Fruit fly (Drosophila melanogaster) whole organism, embryonic: ENCODE results near the gene CG32243.

Source experiments
- Abd-B ChIP-seq: fragments of 200-800 bp; sonication (Bioruptor generic); optimal IDR thresholded peaks from 2 replicates; lab custom pipeline; 2018; ENCODE audit warnings: missing biosample characterization, mild to moderate bottlenecking, missing genetic modification characterization, moderate library complexity
- CG10462 ChIP-seq: fragments of 200-800 bp; sonication (Bioruptor generic); optimal IDR thresholded peaks from 2 replicates; lab custom pipeline; 2016; ENCODE audit warnings: missing biosample characterization, missing genetic modification characterization
- CG11247 ChIP-seq: fragments of 200-800 bp; sonication (Bioruptor generic); IDR thresholded peaks from 2 replicates; pipeline ENCODE4 v1.3.6; 2022; ENCODE audit warnings: missing biosample characterization, missing genetic modification characterization
- CG11695 ChIP-seq: fragments of 200-800 bp; sonication (Bioruptor generic); IDR thresholded peaks from 3 replicates; pipeline ENCODE4 v1.3.6; 2022; ENCODE audit warnings: missing biosample characterization, missing genetic modification characterization
- CG12104 ChIP-seq: fragments of 200-800 bp; sonication (Bioruptor generic); optimal IDR thresholded peaks from 3 replicates; lab custom pipeline; 2016; ENCODE audit warnings: missing biosample characterization, missing genetic modification characterization
- CG14441 ChIP-seq: fragments of 200-800 bp; sonication (Bioruptor generic); IDR thresholded peaks from 2 replicates; pipeline ENCODE4 v1.3.6; 2022; ENCODE audit warnings: missing biosample characterization, missing genetic modification characterization
- CG15514 ChIP-seq: fragments of 200-800 bp; sonication (Bioruptor generic); optimal IDR thresholded peaks from 3 replicates; lab custom pipeline; 2017; ENCODE audit warnings: missing biosample characterization, missing genetic modification characterization, mild to moderate bottlenecking, moderate library complexity, missing genetic modification reagents
- CG1602 ChIP-seq: fragments of 200-800 bp; sonication (Bioruptor generic); optimal IDR thresholded peaks from 3 replicates; lab custom pipeline; 2016; ENCODE audit warnings: missing biosample characterization, missing genetic modification characterization
- CG16813 ChIP-seq: fragments of 200-800 bp; sonication (Bioruptor generic); IDR thresholded peaks from 3 replicates; pipeline ENCODE4 v1.3.6; 2022; ENCODE audit warnings: missing biosample characterization, missing genetic modification characterization; ENCODE audit not compliant: partially characterized antibody
- CG17568 ChIP-seq: fragments of 200-800 bp; sonication (Bioruptor generic); optimal IDR thresholded peaks from 2 replicates; lab custom pipeline; 2018; ENCODE audit warnings: missing biosample characterization, mild to moderate bottlenecking, missing genetic modification characterization, moderate library complexity
- CG1792 ChIP-seq: fragments of 200-800 bp; sonication (Bioruptor generic); optimal IDR thresholded peaks from 2 replicates; lab custom pipeline; 2016; ENCODE audit warnings: missing biosample characterization, missing genetic modification characterization
- CG18599 ChIP-seq: fragments of 200-800 bp; sonication (Bioruptor generic); optimal IDR thresholded peaks from 3 replicates; lab custom pipeline; 2017; ENCODE audit warnings: missing biosample characterization, missing genetic modification characterization, mild to moderate bottlenecking, moderate library complexity, missing genetic modification reagents
- CG18619 ChIP-seq: fragments of 200-800 bp; sonication (Bioruptor generic); optimal IDR thresholded peaks from 3 replicates; lab custom pipeline; 2017; ENCODE audit warnings: missing biosample characterization, mild to moderate bottlenecking, missing genetic modification characterization
- CG2120 ChIP-seq: fragments of 200-800 bp; sonication (Bioruptor generic); optimal IDR thresholded peaks from 3 replicates; lab custom pipeline; 2016; ENCODE audit warnings: missing biosample characterization, missing genetic modification characterization
- CG31224 ChIP-seq: fragments of 200-800 bp; sonication (Bioruptor generic); IDR thresholded peaks from 2 replicates; pipeline ENCODE4 v1.3.6; 2022; ENCODE audit warnings: missing biosample characterization, missing genetic modification characterization
- CG3847 ChIP-seq: fragments of 200-800 bp; sonication (Bioruptor generic); IDR thresholded peaks from 2 replicates; pipeline ENCODE4 v1.3.6; 2022; ENCODE audit warnings: missing biosample characterization, missing genetic modification characterization
- CG5180 ChIP-seq: fragments of 200-800 bp; sonication (Bioruptor generic); optimal IDR thresholded peaks from 3 replicates; lab custom pipeline; 2017; ENCODE audit warnings: missing biosample characterization, missing genetic modification characterization, mild to moderate bottlenecking, moderate library complexity, missing genetic modification reagents
- CG5953 ChIP-seq: fragments of 200-800 bp; sonication (Bioruptor generic); IDR thresholded peaks from 2 replicates; pipeline ENCODE4 v1.3.6; 2022; ENCODE audit warnings: missing biosample characterization, missing genetic modification characterization
- CG9215 ChIP-seq: fragments of 200-800 bp; sonication (Bioruptor generic); IDR thresholded peaks from 2 replicates; pipeline ENCODE4 v1.3.6; 2022; ENCODE audit warnings: missing biosample characterization, missing genetic modification characterization
- CTCF ChIP-seq: fragments of 200-800 bp; sonication (Bioruptor generic); optimal IDR thresholded peaks from 2 replicates; lab custom pipeline; 2017; ENCODE audit warnings: missing biosample characterization, mild to moderate bottlenecking, missing genetic modification characterization, moderate library complexity
- Camta ChIP-seq: fragments of 200-800 bp; sonication (Bioruptor generic); optimal IDR thresholded peaks from 2 replicates; lab custom pipeline; 2016; ENCODE audit warnings: missing biosample characterization, missing genetic modification characterization
- Dek ChIP-seq: fragments of 200-800 bp; sonication (Bioruptor generic); optimal IDR thresholded peaks from 3 replicates; lab custom pipeline; 2019; ENCODE audit warnings: missing biosample characterization, mild to moderate bottlenecking, missing genetic modification characterization, moderate library complexity
- Ets97D ChIP-seq: fragments of 200-800 bp; sonication (Bioruptor generic); optimal IDR thresholded peaks from 3 replicates; lab custom pipeline; 2016; ENCODE audit warnings: missing biosample characterization, missing genetic modification characterization
- HHEX ChIP-seq: fragments of 200-800 bp; sonication (Bioruptor generic); optimal IDR thresholded peaks from 3 replicates; lab custom pipeline; 2017; ENCODE audit warnings: missing biosample characterization, mild to moderate bottlenecking, missing genetic modification characterization, missing genetic modification reagents
- HmgD ChIP-seq: fragments of 200-800 bp; sonication (Bioruptor generic); optimal IDR thresholded peaks from 3 replicates; lab custom pipeline; 2016; ENCODE audit warnings: missing biosample characterization, missing genetic modification characterization
- HmgZ ChIP-seq: fragments of 200-800 bp; sonication (Bioruptor generic); optimal IDR thresholded peaks from 2 replicates; lab custom pipeline; 2018; ENCODE audit warnings: missing biosample characterization, mild to moderate bottlenecking, missing genetic modification characterization
- Hr3 ChIP-seq: fragments of 200-800 bp; sonication (Bioruptor generic); optimal IDR thresholded peaks from 3 replicates; lab custom pipeline; 2016; ENCODE audit warnings: missing biosample characterization, missing genetic modification characterization
- Kr ChIP-seq: fragments of 200-800 bp; sonication (Bioruptor generic); optimal IDR thresholded peaks from 2 replicates; lab custom pipeline; 2017; ENCODE audit warnings: missing biosample characterization, mild to moderate bottlenecking, missing genetic modification characterization
- MTF-1 ChIP-seq: fragments of 200-800 bp; sonication (Bioruptor generic); optimal IDR thresholded peaks from 2 replicates; lab custom pipeline; 2018; ENCODE audit warnings: missing biosample characterization, mild to moderate bottlenecking, missing genetic modification characterization, borderline replicate concordance
- Med ChIP-seq: fragments of 200-800 bp; sonication (Bioruptor generic); peaks from one replicate; lab custom pipeline; 2016; ENCODE audit warnings: missing biosample characterization, missing genetic modification characterization, mild to moderate bottlenecking, inconsistent platforms, moderate library complexity
- NC2α ChIP-seq: fragments of 200-800 bp; sonication (Bioruptor generic); optimal IDR thresholded peaks from 2 replicates; lab custom pipeline; 2016; ENCODE audit warnings: missing biosample characterization, missing genetic modification characterization
- NFAT ChIP-seq: fragments of 200-800 bp; sonication (Bioruptor generic); IDR thresholded peaks from 2 replicates; pipeline ENCODE4 v1.3.6; 2022; ENCODE audit warnings: missing biosample characterization, missing genetic modification characterization
- abd-A ChIP-seq: fragments of 200-800 bp; sonication (Bioruptor generic); optimal IDR thresholded peaks from 3 replicates; lab custom pipeline; 2019; ENCODE audit warnings: missing biosample characterization, mild to moderate bottlenecking, missing genetic modification characterization, moderate library complexity
- bbx ChIP-seq: fragments of 200-800 bp; sonication (Bioruptor generic); IDR thresholded peaks from 2 replicates; pipeline ENCODE4 v1.3.6; 2022; ENCODE audit warnings: missing biosample characterization, missing genetic modification characterization; ENCODE audit not compliant: partially characterized antibody
- corto ChIP-seq: fragments of 200-800 bp; sonication (Bioruptor generic); optimal IDR thresholded peaks from 2 replicates; lab custom pipeline; 2016; ENCODE audit warnings: missing biosample characterization, mild to moderate bottlenecking, missing genetic modification characterization, moderate library complexity
- crol ChIP-seq: fragments of 200-800 bp; sonication (Bioruptor generic); IDR thresholded peaks from 2 replicates; pipeline ENCODE4 v1.3.6; 2022; ENCODE audit warnings: missing biosample characterization, missing genetic modification characterization
- dati ChIP-seq: fragments of 200-800 bp; sonication (Bioruptor generic); IDR thresholded peaks from 2 replicates; pipeline ENCODE4 v1.3.6; 2022; ENCODE audit warnings: missing biosample characterization, missing genetic modification characterization
- dpn ChIP-seq, 2 experiments: fragments of 200-800 bp; sonication (Bioruptor generic); optimal IDR thresholded peaks; 3 replicates each; lab custom pipeline; 2016; ENCODE audit warnings: missing biosample characterization in 2 of 2, missing genetic modification characterization in 2 of 2
- ftz-f1 ChIP-seq: fragments of 200-800 bp; sonication (Bioruptor generic); optimal IDR thresholded peaks from 2 replicates; lab custom pipeline; 2016; ENCODE audit warnings: missing biosample characterization, missing genetic modification characterization
- hth ChIP-seq: fragments of >200 bp; optimal IDR thresholded peaks from 2 replicates; lab custom pipeline; 2017; ENCODE audit warnings: inconsistent platforms
- klu ChIP-seq: fragments of 200-800 bp; sonication (Bioruptor generic); IDR thresholded peaks from 2 replicates; pipeline ENCODE4 v1.3.6; 2022; ENCODE audit warnings: missing biosample characterization, missing genetic modification characterization
- lab ChIP-seq: fragments of 200-800 bp; sonication (Bioruptor generic); optimal IDR thresholded peaks from 3 replicates; lab custom pipeline; 2017; ENCODE audit warnings: missing biosample characterization, missing genetic modification characterization, mild to moderate bottlenecking, moderate library complexity, missing genetic modification reagents
- otp ChIP-seq: fragments of 200-800 bp; sonication (Bioruptor generic); IDR thresholded peaks from 3 replicates; pipeline ENCODE4, ENCODE4 v1.3.6; 2022; ENCODE audit warnings: missing biosample characterization, missing genetic modification characterization
- pan ChIP-seq, 4 experiments: fragments of >200 bp in 3 of 4; fragments of 200-800 bp in 1 of 4; sonication (Bioruptor generic) in 1 of 4; optimal IDR thresholded peaks in 3 of 4; IDR thresholded peaks in 1 of 4; 2 replicates each; pipeline versions ENCODE4 v1.3.6 to Lab custom; 2017 to 2022; ENCODE audit warnings: missing biosample characterization in 2 of 4, missing genetic modification characterization in 2 of 4, mixed read lengths in 1 of 4
- pita ChIP-seq: fragments of 200-800 bp; sonication (Bioruptor generic); optimal IDR thresholded peaks from 2 replicates; lab custom pipeline; 2017; ENCODE audit warnings: missing biosample characterization, mild to moderate bottlenecking, missing genetic modification characterization
- sd ChIP-seq: fragments of 200-800 bp; sonication (Bioruptor generic); optimal IDR thresholded peaks from 3 replicates; lab custom pipeline; 2018; ENCODE audit warnings: missing biosample characterization, mild to moderate bottlenecking, missing genetic modification characterization, moderate library complexity
- sim ChIP-seq: fragments of 200-800 bp; sonication (Bioruptor generic); IDR thresholded peaks from 2 replicates; pipeline ENCODE4 v1.3.6; 2022; ENCODE audit warnings: missing biosample characterization, missing genetic modification characterization
- so ChIP-seq: fragments of 200-800 bp; sonication (Bioruptor generic); IDR thresholded peaks from 3 replicates; pipeline ENCODE4 v1.3.6; 2022; ENCODE audit warnings: missing biosample characterization, missing genetic modification characterization
- unc-4 ChIP-seq: fragments of 200-800 bp; sonication (Bioruptor generic); IDR thresholded peaks from 2 replicates; pipeline ENCODE4 v1.3.6; 2022; ENCODE audit warnings: missing biosample characterization, missing genetic modification characterization; ENCODE audit not compliant: partially characterized antibody
- unpg ChIP-seq: fragments of 200-800 bp; sonication (Bioruptor generic); optimal IDR thresholded peaks from 3 replicates; lab custom pipeline; 2018; ENCODE audit warnings: missing biosample characterization, mild to moderate bottlenecking, missing genetic modification characterization, moderate library complexity

Gene CG32243

dm6 chr3L:4531941-4532478, 9.0 kb downstream of the CG32243 start, which contains the start of gene Tie (continued):
- TF ChIP-seq CG5953 (GFP tag; lab: Robert Waterston, UW) (no peak), Ets97D (GFP tag; lab: Kevin White, UChicago) (no peak), CG16813 (GFP tag; lab: Robert Waterston, UW) (no peak), NC2α (GFP tag; lab: Kevin White, UChicago) (no peak), bbx (GFP tag; lab: Robert Waterston, UW) (peak; percentile 43; the same call in 1 of the 2 replicates), Hr3 (no peak), NFAT (0 out of 2 replicates have a peak, but pooled peaks have one; percentile 20), dpn (GFP tag; optimal IDR thresholded peaks at IDR 0.05; lab: Kevin White, UChicago) (no peak), CG10462 (GFP tag; lab: Kevin White, UChicago) (no peak), Kr (no peak), abd-A (tag; lab: Kevin White, UChicago) (no peak), ftz-f1 (GFP tag; lab: Kevin White, UChicago) (peak; percentile 21), hth (lab: Kevin White, UChicago) (no peak), CG3847 (GFP tag; lab: Robert Waterston, UW) (0 out of 2 replicates have a peak, but pooled peaks have one; percentile 27), unc-4 (GFP tag; lab: Robert Waterston, UW) (0 out of 2 replicates have a peak, but pooled peaks have one; percentile 14), CG1792 (GFP tag; lab: Kevin White, UChicago) (no peak), CG31224 (GFP tag; lab: Robert Waterston, UW) (no peak), CG15514 (GFP tag; lab: Kevin White, UChicago) (peak; percentile 35), HmgD (GFP tag; lab: Kevin White, UChicago) (no peak), otp (GFP tag; lab: Robert Waterston, UW) (no peak), crol (GFP tag; lab: Robert Waterston, UW) (peak; percentile 72), pita (no peak), lab (GFP tag; lab: Kevin White, UChicago) (no peak), so (GFP tag; lab: Robert Waterston, UW) (no peak), CG1602 (GFP tag; lab: Kevin White, UChicago) (no peak)

- peak; percentile 59 for TF ChIP-seq HHEX
- peak; percentile 61; the same call in 2 of the 3 replicates for TF ChIP-seq CG11695 (GFP tag; lab: Robert Waterston, UW)
- TF ChIP-seq sim (GFP tag; lab: Robert Waterston, UW): no peak
- peak; percentile 66 for TF ChIP-seq sd (tag; lab: Kevin White, UChicago)
- 0 out of 2 replicates have a peak, but pooled peaks have one; percentile 5 for TF ChIP-seq CG11247 (GFP tag; lab: Robert Waterston, UW)
- TF ChIP-seq CG14441 (GFP tag; lab: Robert Waterston, UW): peak; percentile 34; the same call in 1 of the 2 replicates
- no peak for TF ChIP-seq Abd-B
- TF ChIP-seq Dek (tag; lab: Kevin White, UChicago): no peak
- peak; percentile 21 for TF ChIP-seq unpg
- no peak for TF ChIP-seq CG9215
- no peak for TF ChIP-seq klu (GFP tag; lab: Robert Waterston, UW)
- no peak for TF ChIP-seq CG5180 (GFP tag; lab: Kevin White, UChicago)
- peak; percentile 58 for TF ChIP-seq Camta
- TF ChIP-seq HmgZ (tag; lab: Kevin White, UChicago): peak; percentile 3
- TF ChIP-seq Med: peak; percentile 76
- TF ChIP-seq CG12104 (GFP tag; lab: Kevin White, UChicago): peak; percentile 5
- peak; percentile 51 for TF ChIP-seq CG18599 (GFP tag; lab: Kevin White, UChicago)
- TF ChIP-seq CTCF: no peak
- peak; percentile 3 for TF ChIP-seq CG18619
- no peak for TF ChIP-seq corto (GFP tag; lab: Kevin White, UChicago)
- no peak for TF ChIP-seq dati (GFP tag; lab: Robert Waterston, UW)
- TF ChIP-seq CG17568 (GFP tag; lab: Kevin White, UChicago): peak; percentile 63
- no peak for TF ChIP-seq CG2120 (GFP tag; lab: Kevin White, UChicago)
- TF ChIP-seq MTF-1: peak; percentile 55
- TF ChIP-seq pan (optimal IDR thresholded peaks at IDR 0.05; lab: Kevin White, UChicago): no peak
- peak in 1 of 2 experiments; percentile 25 for TF ChIP-seq pan (GFP tag; optimal IDR thresholded peaks at IDR 0.05 in 1 of 2, IDR thresholded peaks at IDR 0.05 in 1 of 2)
These were observed 19.2 kb downstream of the CG32243 start for dm6 chr3L:4521809-4522208.
